Worm (Caenorhabditis elegans) whole organism, L2 larva: ENCODE data around the gene otpl-2.

ENCODE experiments used
- C34F6.9 ChIP-seq: fragments of 150-350 bp; optimal IDR thresholded peaks from 2 replicates; lab custom pipeline; 2014; ENCODE audit warnings: missing biosample characterization, missing genetic modification characterization
- R02D3.7 ChIP-seq: fragments of 150-350 bp; optimal IDR thresholded peaks from 2 replicates; lab custom pipeline; 2014; ENCODE audit warnings: missing biosample characterization, missing genetic modification characterization
- ZK546.5 ChIP-seq: sonication (generic microtip); optimal IDR thresholded peaks from 2 replicates; lab custom pipeline; 2017; ENCODE audit warnings: missing biosample characterization, missing genetic modification characterization
- alr-1 ChIP-seq: fragments of 150-350 bp; optimal IDR thresholded peaks from 2 replicates; lab custom pipeline; 2014; ENCODE audit warnings: missing biosample characterization, missing genetic modification characterization
- aly-2 ChIP-seq: fragments of 150-350 bp; optimal IDR thresholded peaks from 2 replicates; lab custom pipeline; 2014; ENCODE audit warnings: missing biosample characterization, missing genetic modification characterization
- blmp-1 ChIP-seq: sonication (generic microtip); optimal IDR thresholded peaks from 2 replicates; lab custom pipeline; 2017; ENCODE audit warnings: missing genetic modification characterization, mild to moderate bottlenecking, missing compliant biosample characterization, antibody characterized with exemption, moderate library complexity; ENCODE audit not compliant: insufficient read depth
- ceh-16 ChIP-seq: fragments of 150-350 bp; optimal IDR thresholded peaks from 2 replicates; lab custom pipeline; 2014; ENCODE audit warnings: missing biosample characterization, missing genetic modification characterization
- ceh-82 ChIP-seq: fragments of 150-350 bp; optimal IDR thresholded peaks from 2 replicates; lab custom pipeline; 2014; ENCODE audit warnings: missing biosample characterization, missing genetic modification characterization
- crh-2 ChIP-seq: sonication (generic microtip); optimal IDR thresholded peaks from 2 replicates; lab custom pipeline; 2017; ENCODE audit warnings: missing biosample characterization, missing genetic modification characterization
- dmd-4 ChIP-seq: sonication (generic microtip); optimal IDR thresholded peaks from 2 replicates; lab custom pipeline; 2017; ENCODE audit warnings: missing biosample characterization, missing genetic modification characterization
- elt-1 ChIP-seq: fragments of 150-350 bp; optimal IDR thresholded peaks from 2 replicates; lab custom pipeline; 2014; ENCODE audit warnings: missing biosample characterization, missing genetic modification characterization
- elt-3 ChIP-seq: sonication (generic microtip); optimal IDR thresholded peaks from 2 replicates; lab custom pipeline; 2017; ENCODE audit warnings: missing biosample characterization, missing genetic modification characterization
- fos-1 ChIP-seq: fragments of 150-350 bp; optimal IDR thresholded peaks from 2 replicates; lab custom pipeline; 2014; ENCODE audit warnings: missing biosample characterization, missing genetic modification characterization
- gmeb-1 ChIP-seq: fragments of 150-350 bp; optimal IDR thresholded peaks from 2 replicates; lab custom pipeline; 2014; ENCODE audit warnings: missing biosample characterization, missing genetic modification characterization
- lin-11 ChIP-seq: fragments of 150-350 bp; sonication (generic microtip); optimal IDR thresholded peaks from 2 replicates; lab custom pipeline; 2014; ENCODE audit warnings: missing biosample characterization, missing genetic modification characterization, inconsistent platforms, mixed read lengths
- lin-39 ChIP-seq: fragments of 150-350 bp; optimal IDR thresholded peaks from 2 replicates; lab custom pipeline; 2014; ENCODE audit warnings: missing biosample characterization, missing genetic modification reagents, missing genetic modification characterization
- lsy-2 ChIP-seq, 2 experiments: fragments of 150-350 bp in 1 of 2; sonication (generic microtip) in 1 of 2; optimal IDR thresholded peaks; 2 replicates each; lab custom pipeline; 2014 to 2017; ENCODE audit warnings: missing biosample characterization in 2 of 2, missing genetic modification characterization in 2 of 2
- mab-5 ChIP-seq: fragments of 150-350 bp; optimal IDR thresholded peaks from 2 replicates; lab custom pipeline; 2014; ENCODE audit warnings: missing biosample characterization, missing genetic modification characterization
- mbf-1 ChIP-seq: sonication (generic microtip); optimal IDR thresholded peaks from 2 replicates; lab custom pipeline; 2017; ENCODE audit warnings: missing biosample characterization, missing genetic modification characterization
- mdl-1 ChIP-seq, 2 experiments: fragments of 150-350 bp in 1 of 2; sonication (generic microtip) in 1 of 2; optimal IDR thresholded peaks; 2 replicates each; lab custom pipeline; 2017; ENCODE audit warnings: missing biosample characterization in 2 of 2, missing genetic modification characterization in 2 of 2
- nhr-10 ChIP-seq: sonication (generic microtip); optimal IDR thresholded peaks from 2 replicates; lab custom pipeline; 2017; ENCODE audit warnings: missing biosample characterization, missing genetic modification characterization
- nhr-11 ChIP-seq: fragments of 150-350 bp; optimal IDR thresholded peaks from 2 replicates; lab custom pipeline; 2014; ENCODE audit warnings: missing biosample characterization, missing genetic modification characterization
- nhr-12 ChIP-seq: fragments of 150-350 bp; optimal IDR thresholded peaks from 2 replicates; lab custom pipeline; 2014; ENCODE audit warnings: missing biosample characterization, missing genetic modification characterization
- nhr-129 ChIP-seq: fragments of 150-350 bp; optimal IDR thresholded peaks from 2 replicates; lab custom pipeline; 2014; ENCODE audit warnings: missing biosample characterization, missing genetic modification characterization
- nhr-21 ChIP-seq: fragments of 150-350 bp; optimal IDR thresholded peaks from 2 replicates; lab custom pipeline; 2014; ENCODE audit warnings: missing biosample characterization, missing genetic modification characterization
- nhr-23 ChIP-seq: fragments of 150-350 bp; optimal IDR thresholded peaks from 2 replicates; lab custom pipeline; 2014; ENCODE audit warnings: missing biosample characterization, missing genetic modification reagents, missing genetic modification characterization
- nhr-6 ChIP-seq: fragments of 150-350 bp; optimal IDR thresholded peaks from 2 replicates; lab custom pipeline; 2014; ENCODE audit warnings: missing biosample characterization, missing genetic modification characterization
- nhr-77 ChIP-seq: fragments of 150-350 bp; optimal IDR thresholded peaks from 2 replicates; lab custom pipeline; 2014; ENCODE audit warnings: missing biosample characterization, missing genetic modification characterization
- peb-1 ChIP-seq: fragments of 150-350 bp; optimal IDR thresholded peaks from 2 replicates; lab custom pipeline; 2014; ENCODE audit warnings: missing biosample characterization, missing genetic modification characterization
- sem-4 ChIP-seq: fragments of 150-350 bp; optimal IDR thresholded peaks from 2 replicates; lab custom pipeline; 2014; ENCODE audit warnings: missing biosample characterization, missing genetic modification reagents, missing genetic modification characterization
- skn-1 ChIP-seq: sonication (generic microtip); optimal IDR thresholded peaks from 2 replicates; lab custom pipeline; 2017; ENCODE audit warnings: missing biosample characterization, missing genetic modification characterization
- sma-9 ChIP-seq, 2 experiments: fragments of 150-350 bp in 1 of 2; sonication (generic microtip) in 1 of 2; optimal IDR thresholded peaks; 2 replicates each; lab custom pipeline; 2014 to 2016; ENCODE audit warnings: missing genetic modification characterization in 2 of 2, mild to moderate bottlenecking in 1 of 2, missing biosample characterization in 1 of 2, missing compliant biosample characterization in 1 of 2, missing genetic modification reagents in 1 of 2, moderate library complexity in 1 of 2
- unc-39 ChIP-seq: fragments of 150-350 bp; optimal IDR thresholded peaks from 2 replicates; lab custom pipeline; 2014; ENCODE audit warnings: missing biosample characterization, missing genetic modification characterization
- zag-1 ChIP-seq: fragments of 150-350 bp; optimal IDR thresholded peaks from 2 replicates; lab custom pipeline; 2014; ENCODE audit warnings: missing biosample characterization, missing genetic modification characterization
- ztf-11 ChIP-seq: sonication (generic microtip); optimal IDR thresholded peaks from 2 replicates; lab custom pipeline; 2017; ENCODE audit warnings: missing biosample characterization, missing genetic modification characterization
- ztf-4 ChIP-seq: fragments of 150-350 bp; optimal IDR thresholded peaks from 2 replicates; lab custom pipeline; 2014; ENCODE audit warnings: missing biosample characterization, missing genetic modification characterization

The otpl-2 gene

DNA sequence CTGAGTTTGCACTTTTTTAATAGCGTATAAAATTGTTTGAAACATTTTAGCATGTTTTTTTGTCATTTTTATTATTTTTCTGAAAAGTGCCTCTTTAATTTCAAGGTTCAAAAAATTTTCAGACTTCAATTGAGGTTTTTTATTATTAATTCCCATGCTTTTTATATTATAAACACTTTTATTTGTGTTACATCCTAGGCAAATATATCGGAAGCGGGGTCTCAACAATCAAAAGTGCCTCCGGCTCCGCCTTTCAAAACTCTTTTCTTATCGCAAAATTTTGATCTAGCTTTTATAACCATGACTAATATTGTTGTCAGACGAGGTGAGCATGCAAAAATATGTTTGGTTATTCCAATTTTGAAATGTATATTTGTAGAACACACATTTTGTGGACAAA is at the start of gene otpl-2:
TSS of gene otpl-2 (plus strand) at position 301 of the 400 bp plus-strand sequence.
- TF ChIP-seq lin-39 (tag; lab: Kevin White, UChicago) = no peak
- TF ChIP-seq elt-3 = no peak
- no peak for TF ChIP-seq ZK546.5 (tag; lab: Kevin White, UChicago)
- no peak for TF ChIP-seq zag-1 (tag; lab: Kevin White, UChicago)
- no peak for TF ChIP-seq nhr-21 (tag; lab: Kevin White, UChicago)
- no peak for TF ChIP-seq lin-11
- TF ChIP-seq nhr-12 = no peak
- TF ChIP-seq gmeb-1 = no peak
- TF ChIP-seq R02D3.7 = no peak

DNA sequence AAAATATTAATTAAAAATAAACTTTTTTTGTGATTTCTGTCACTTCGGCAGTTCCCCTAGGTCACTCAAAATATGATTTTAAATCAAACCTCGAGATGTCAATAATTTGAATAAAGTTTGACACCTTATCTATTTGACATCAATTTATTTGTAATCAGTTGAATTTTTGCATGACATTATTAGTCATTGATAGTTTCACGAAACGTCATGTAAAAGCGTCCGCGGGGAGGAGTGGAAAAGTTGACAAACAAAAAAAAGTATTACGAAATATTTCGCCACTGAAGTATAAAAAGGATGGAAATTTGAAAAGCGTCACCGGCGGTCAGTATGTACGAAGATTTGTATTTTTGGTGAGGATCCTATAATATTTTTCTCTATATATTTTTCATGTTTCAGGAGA is 48.8 kb upstream of the otpl-2 start, which contains the start of gene K09D9.1:
TSS of gene K09D9.1 (plus strand) at position 271 of the 400 bp plus-strand sequence.
- TF ChIP-seq sma-9 (GFP tag; optimal IDR thresholded peaks at IDR 0.05; lab: Kevin White, UChicago) (peak; percentile 59), sma-9 (tag; optimal IDR thresholded peaks at IDR 0.05; lab: Kevin White, UChicago) (no peak), skn-1 (tag; lab: Kevin White, UChicago) (peak; percentile 67), nhr-77 (no peak), nhr-129 (peak; percentile 86), R02D3.7 (no peak), ceh-16 (tag; lab: Kevin White, UChicago) (no peak), crh-2 (peak; percentile 34), blmp-1 (tag; lab: Kevin White, UChicago) (no peak), gmeb-1 (peak; percentile 46), lin-11 (no peak), alr-1 (tag; lab: Kevin White, UChicago) (no peak), elt-1 (tag; lab: Kevin White, UChicago) (no peak), lin-39 (tag; lab: Kevin White, UChicago) (no peak), mab-5 (tag; lab: Kevin White, UChicago) (no peak), peb-1 (no peak), nhr-10 (no peak), ZK546.5 (tag; lab: Kevin White, UChicago) (no peak), ztf-11 (tag; lab: Kevin White, UChicago) (no peak), nhr-21 (tag; lab: Kevin White, UChicago) (no peak), nhr-11 (tag; lab: Kevin White, UChicago) (no peak), mdl-1 (tag; optimal IDR thresholded peaks at IDR 0.05; lab: Kevin White, UChicago) (no peak), sem-4 (tag; lab: Kevin White, UChicago) (no peak), dmd-4 (tag; lab: Kevin White, UChicago) (no peak), aly-2 (tag; lab: Kevin White, UChicago) (no peak), mbf-1 (tag; lab: Kevin White, UChicago) (no peak), nhr-12 (no peak), fos-1 (tag; lab: Kevin White, UChicago) (peak; percentile 97), C34F6.9 (tag; lab: Kevin White, UChicago) (no peak), nhr-6 (tag; lab: Kevin White, UChicago) (no peak)

DNA sequence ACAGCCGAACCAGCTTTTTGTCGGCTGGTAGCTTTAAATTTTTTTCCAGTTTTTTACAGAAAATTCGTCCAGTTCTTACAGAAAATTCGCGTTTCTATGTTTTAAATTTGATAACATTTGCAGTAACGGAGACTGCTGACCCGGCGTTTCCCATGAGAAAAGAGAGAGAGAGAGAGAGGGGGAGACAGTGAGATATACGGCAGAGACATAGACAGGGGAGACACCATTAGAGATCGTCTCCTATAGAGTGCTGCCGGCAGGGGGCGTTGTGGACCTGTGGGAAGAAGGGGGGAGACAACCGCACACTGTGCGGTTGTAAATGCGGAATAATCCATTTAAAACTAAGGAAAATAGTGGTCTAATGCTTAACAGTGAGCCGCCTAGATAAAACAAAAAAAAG is 43.9 kb upstream of the otpl-2 start:
- TF ChIP-seq sma-9 (GFP tag; optimal IDR thresholded peaks at IDR 0.05; lab: Kevin White, UChicago) = peak; percentile 20
- TF ChIP-seq sma-9 (tag; optimal IDR thresholded peaks at IDR 0.05; lab: Kevin White, UChicago) = no peak
- TF ChIP-seq fos-1 (tag; lab: Kevin White, UChicago) = peak; percentile 7
- peak; percentile 23 for TF ChIP-seq nhr-129
- TF ChIP-seq ceh-16 (tag; lab: Kevin White, UChicago) = no peak
- no peak for TF ChIP-seq dmd-4 (tag; lab: Kevin White, UChicago)

DNA sequence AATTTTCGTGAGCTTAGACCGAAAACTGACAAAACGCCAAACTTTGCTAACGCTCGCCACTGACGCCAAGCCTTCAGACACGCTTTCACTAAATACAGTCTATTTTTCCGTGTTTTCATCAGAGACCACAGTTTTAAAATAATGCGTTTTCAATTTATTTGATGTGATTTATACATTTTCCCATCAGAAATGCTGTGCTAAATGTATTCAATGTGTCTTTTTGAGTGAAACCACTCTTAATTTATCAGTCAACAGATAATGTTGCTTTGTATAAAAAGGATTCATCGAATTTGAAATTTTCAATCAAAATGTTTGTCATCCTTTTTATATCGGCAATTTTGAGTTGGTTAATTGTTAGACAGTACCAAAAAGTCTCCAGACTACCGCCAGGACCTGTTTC is 42.2 kb upstream of the otpl-2 start, which contains the start of gene cyp-35A4:
TSS of gene cyp-35A4 (plus strand) at position 301 of the 400 bp plus-strand sequence.
- TF ChIP-seq aly-2 (tag; lab: Kevin White, UChicago) = no peak
- TF ChIP-seq ceh-82 = no peak
- TF ChIP-seq mab-5 (tag; lab: Kevin White, UChicago) = no peak

DNA sequence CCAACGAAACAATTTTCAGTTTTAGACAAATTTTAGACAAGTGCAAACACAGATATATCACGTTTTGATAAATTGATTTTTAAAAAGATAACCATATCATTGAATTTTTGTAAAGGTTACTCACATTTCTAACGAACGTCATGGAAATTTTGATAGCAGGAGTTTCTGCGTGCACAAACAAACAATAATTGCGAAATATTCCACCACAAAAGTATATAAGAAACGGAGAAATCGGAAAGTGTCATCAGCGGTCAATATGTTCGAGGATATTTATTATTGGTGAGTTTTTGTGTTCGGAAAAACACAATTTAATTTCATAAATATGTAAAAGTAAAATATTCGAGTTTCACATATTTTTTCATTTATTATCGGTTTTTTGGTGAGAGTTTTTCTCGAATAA is 39.3 kb upstream of the otpl-2 start, which contains the start of gene C49G7.7:
TSS of gene C49G7.7 (plus strand) at position 174 of the 400 bp plus-strand sequence.
- TF ChIP-seq nhr-10 (no peak), lsy-2 (tag; optimal IDR thresholded peaks at IDR 0.05; lab: Kevin White, UChicago) (no peak), unc-39 (no peak), sem-4 (tag; lab: Kevin White, UChicago) (no peak), dmd-4 (tag; lab: Kevin White, UChicago) (no peak), skn-1 (tag; lab: Kevin White, UChicago) (no peak), gmeb-1 (no peak), nhr-23 (tag; lab: Kevin White, UChicago) (no peak), ztf-11 (tag; lab: Kevin White, UChicago) (no peak), nhr-12 (no peak), nhr-77 (no peak), ztf-4 (no peak), fos-1 (tag; lab: Kevin White, UChicago) (no peak)
